Worm (Caenorhabditis elegans) whole organism, L3 larva: ENCODE measurements around the gene C25E10.7.

Experiments
- ceh-16 ChIP-seq: sonication (generic microtip); optimal IDR thresholded peaks from 2 replicates; lab custom pipeline; 2017; ENCODE audit warnings: missing biosample characterization, missing genetic modification characterization
- ceh-28 ChIP-seq: fragments of 150-350 bp; optimal IDR thresholded peaks from 2 replicates; lab custom pipeline; 2014; ENCODE audit warnings: missing biosample characterization, missing genetic modification reagents, missing genetic modification characterization
- ceh-9 ChIP-seq: sonication (generic microtip); optimal IDR thresholded peaks from 2 replicates; lab custom pipeline; 2018; ENCODE audit warnings: missing biosample characterization, missing genetic modification characterization
- fos-1 ChIP-seq: fragments of 150-350 bp; optimal IDR thresholded peaks from 2 replicates; lab custom pipeline; 2014; ENCODE audit warnings: missing biosample characterization, missing genetic modification characterization
- hmg-11 ChIP-seq: sonication (generic microtip); optimal IDR thresholded peaks from 2 replicates; lab custom pipeline; 2016; ENCODE audit warnings: missing genetic modification characterization, missing compliant biosample characterization
- jun-1 ChIP-seq: fragments of 150-350 bp; optimal IDR thresholded peaks from 2 replicates; lab custom pipeline; 2014; ENCODE audit warnings: missing biosample characterization, missing genetic modification reagents, missing genetic modification characterization
- lin-39 ChIP-seq: fragments of 150-350 bp; optimal IDR thresholded peaks from 2 replicates; lab custom pipeline; 2018; ENCODE audit warnings: missing biosample characterization, missing genetic modification reagents, missing genetic modification characterization
- nhr-12 ChIP-seq: fragments of 150-350 bp; optimal IDR thresholded peaks from 2 replicates; lab custom pipeline; 2014; ENCODE audit warnings: missing biosample characterization, missing genetic modification characterization
- nhr-237 ChIP-seq: fragments of 150-350 bp; optimal IDR thresholded peaks from 2 replicates; lab custom pipeline; 2014; ENCODE audit warnings: missing biosample characterization, missing genetic modification characterization
- nhr-25 ChIP-seq: sonication (generic microtip); optimal IDR thresholded peaks from 2 replicates; lab custom pipeline; 2017; ENCODE audit warnings: missing biosample characterization, missing genetic modification characterization
- nhr-76 ChIP-seq: fragments of 150-350 bp; sonication (generic microtip); optimal IDR thresholded peaks from 5 replicates; lab custom pipeline; 2014; ENCODE audit warnings: missing biosample characterization, missing genetic modification characterization
- pha-4 ChIP-seq: fragments of 150-350 bp; optimal IDR thresholded peaks from 2 replicates; lab custom pipeline; 2014; ENCODE audit warnings: missing biosample characterization, missing genetic modification reagents, missing genetic modification characterization
- skn-1 ChIP-seq: fragments of 150-350 bp; optimal IDR thresholded peaks from 2 replicates; lab custom pipeline; 2014; ENCODE audit warnings: missing biosample characterization, missing genetic modification characterization

ce11 chrV:9097213-9097612 is 46.2 kb upstream of the C25E10.7 start:
- TF ChIP-seq lin-39 (tag; lab: Kevin White, UChicago), result no peak
- TF ChIP-seq nhr-237 (tag; lab: Kevin White, UChicago), result no peak
- no peak for TF ChIP-seq jun-1 (tag; lab: Kevin White, UChicago)
- no peak for TF ChIP-seq pha-4 (tag; lab: Kevin White, UChicago)
- TF ChIP-seq ceh-9 (tag; lab: Kevin White, UChicago), result no peak
- no peak for TF ChIP-seq nhr-25
- TF ChIP-seq ceh-28 (tag; lab: Kevin White, UChicago), result no peak
- TF ChIP-seq ceh-16 (tag; lab: Kevin White, UChicago), result no peak
- no peak for TF ChIP-seq hmg-11 (tag; lab: Kevin White, UChicago)
- TF ChIP-seq nhr-76 (tag; lab: Kevin White, UChicago), result no peak
- no peak for TF ChIP-seq nhr-12 (tag; lab: Kevin White, UChicago)
- TF ChIP-seq skn-1 (tag; lab: Kevin White, UChicago), result no peak
- TF ChIP-seq fos-1 (tag; lab: Kevin White, UChicago), result no peak
